Worm (Caenorhabditis elegans) whole organism, L3 larva: Measurements from ENCODE around the gene srg-51.

Source experiments
- R02D3.7 ChIP-seq: fragments of 150-350 bp; optimal IDR thresholded peaks from 2 replicates; lab custom pipeline; 2014; ENCODE audit warnings: missing biosample characterization, missing genetic modification characterization
- ama-1 ChIP-seq: fragments of 150-350 bp; optimal IDR thresholded peaks from 2 replicates; lab custom pipeline; 2018
- ceh-16 ChIP-seq: sonication (generic microtip); optimal IDR thresholded peaks from 2 replicates; lab custom pipeline; 2017; ENCODE audit warnings: missing biosample characterization, missing genetic modification characterization
- ceh-82 ChIP-seq: fragments of 150-350 bp; optimal IDR thresholded peaks from 2 replicates; lab custom pipeline; 2014; ENCODE audit warnings: missing biosample characterization, missing genetic modification characterization
- elt-3 ChIP-seq, 3 experiments: fragments of 150-350 bp in 1 of 3; sonication (generic microtip) in 2 of 3; optimal IDR thresholded peaks; 2 replicates in 2 of 3; 4 replicates in 1 of 3; lab custom pipeline; 2014 to 2017; ENCODE audit warnings: missing biosample characterization in 3 of 3, missing genetic modification characterization in 3 of 3
- fkh-10 ChIP-seq: sonication (generic microtip); optimal IDR thresholded peaks from 2 replicates; lab custom pipeline; 2017; ENCODE audit warnings: missing biosample characterization, missing genetic modification reagents, missing genetic modification characterization
- lin-15B ChIP-seq: fragments of 150-350 bp; optimal IDR thresholded peaks from 2 replicates; lab custom pipeline; 2014; ENCODE audit warnings: missing biosample characterization, missing genetic modification characterization
- mdl-1 ChIP-seq: fragments of 150-350 bp; optimal IDR thresholded peaks from 2 replicates; lab custom pipeline; 2014; ENCODE audit warnings: missing biosample characterization, missing genetic modification characterization
- nhr-28 ChIP-seq: fragments of 150-350 bp; optimal IDR thresholded peaks from 2 replicates; lab custom pipeline; 2014; ENCODE audit warnings: missing biosample characterization, missing genetic modification characterization
- pha-4 ChIP-seq: fragments of 150-350 bp; optimal IDR thresholded peaks from 2 replicates; lab custom pipeline; 2014; ENCODE audit warnings: missing biosample characterization, missing genetic modification reagents, missing genetic modification characterization
- snpc-4 ChIP-seq: fragments of 150-350 bp; optimal IDR thresholded peaks from 2 replicates; lab custom pipeline; 2014; ENCODE audit warnings: missing biosample characterization, missing genetic modification characterization
- zag-1 ChIP-seq: fragments of 150-350 bp; optimal IDR thresholded peaks from 2 replicates; lab custom pipeline; 2014; ENCODE audit warnings: missing biosample characterization, missing genetic modification characterization
- ztf-11 ChIP-seq: fragments of 150-350 bp; optimal IDR thresholded peaks from 2 replicates; lab custom pipeline; 2014; ENCODE audit warnings: missing biosample characterization, missing genetic modification characterization

ce11 chrIV:15131697-15132096 lies 9.0 kb downstream of the srg-51 start, which contains the start of gene col-135:
- TF ChIP-seq ama-1 (lab: Kevin White, UChicago) (no peak), nhr-28 (no peak), pha-4 (no peak), ztf-11 (tag; lab: Kevin White, UChicago) (no peak), snpc-4 (no peak), ceh-82 (tag; lab: Kevin White, UChicago) (no peak), lin-15B (tag; lab: Kevin White, UChicago) (no peak), zag-1 (tag; lab: Kevin White, UChicago) (no peak), R02D3.7 (tag; lab: Kevin White, UChicago) (no peak), elt-3 (tag; optimal IDR thresholded peaks at IDR 0.05; lab: Kevin White, UChicago) (no peak), ceh-16 (tag; lab: Kevin White, UChicago) (no peak), fkh-10 (no peak), mdl-1 (no peak)
